Fruit fly (Drosophila melanogaster): ENCODE data around the gene CG13708.
A peak's percentile ranks its signal among the peaks of the same experiment; 100 is the strongest.

CG13708 gene

dm6 chr3L:4836353-4836752 lies 3.0 kb upstream of the CG13708 start:
- TF ChIP-seq Eip93F (GFP tag; optimal IDR thresholded peaks at IDR 0.05) = no peak
- peak; percentile 46 for TF ChIP-seq topi (GFP tag; optimal IDR thresholded peaks at IDR 0.05)
- peak; percentile 43 to 75 for TF ChIP-seq salr (GFP tag; optimal IDR thresholded peaks at IDR 0.05)
- peak; percentile 68 for TF ChIP-seq net (GFP tag; optimal IDR thresholded peaks at IDR 0.05)
- TF ChIP-seq fd59A (GFP tag; optimal IDR thresholded peaks at IDR 0.05) = peak; percentile 74
- peak; percentile 61 for TF ChIP-seq CG10631 (GFP tag; optimal IDR thresholded peaks at IDR 0.05)
- TF ChIP-seq lz (GFP tag; optimal IDR thresholded peaks at IDR 0.05) = peak; percentile 45
- TF ChIP-seq CG16779 (tag; optimal IDR thresholded peaks at IDR 0.05) = peak; percentile 67
- TF ChIP-seq CG1621 (tag; optimal IDR thresholded peaks at IDR 0.05) = peak; percentile 86
- peak; percentile 65 for TF ChIP-seq Hr4 (GFP tag; optimal IDR thresholded peaks at IDR 0.05)
- peak; percentile 67 for TF ChIP-seq CG11762 (GFP tag; optimal IDR thresholded peaks at IDR 0.05; ENCODE audit: insufficient read depth)
- TF ChIP-seq CG7368 (GFP tag; optimal IDR thresholded peaks at IDR 0.05) = peak; percentile 67
- TF ChIP-seq Sox15 (GFP tag; optimal IDR thresholded peaks at IDR 0.05) = peak; percentile 57
- TF ChIP-seq CG11294 (GFP tag; IDR thresholded peaks at IDR 0.05) = peak; percentile 17; the same call in 1 of the 2 replicates
- TF ChIP-seq ss (GFP tag; optimal IDR thresholded peaks at IDR 0.05) = peak; percentile 34 to 76
- TF ChIP-seq CG6854 (GFP tag; optimal IDR thresholded peaks at IDR 0.05) = no peak
- TF ChIP-seq CG8632 (GFP tag; optimal IDR thresholded peaks at IDR 0.05) = peak; percentile 72
- TF ChIP-seq CG3919 (GFP tag; optimal IDR thresholded peaks at IDR 0.05) = peak; percentile 78
- TF ChIP-seq achi (GFP tag; optimal IDR thresholded peaks at IDR 0.05) = peak; percentile 68
- peak; percentile 65 for TF ChIP-seq CG8119 (GFP tag; IDR thresholded peaks at IDR 0.05)
- TF ChIP-seq CG4318 (GFP tag; optimal IDR thresholded peaks at IDR 0.05) = peak; percentile 63
- no peak for TF ChIP-seq Hr38 (GFP tag; optimal IDR thresholded peaks at IDR 0.05)
- peak; percentile 87 for TF ChIP-seq Ets96B (tag; optimal IDR thresholded peaks at IDR 0.05)
- peak; percentile 58 for TF ChIP-seq CG15336 (GFP tag; IDR thresholded peaks at IDR 0.05)
- peak; percentile 57 for TF ChIP-seq cyc (GFP tag; optimal IDR thresholded peaks at IDR 0.05)
- TF ChIP-seq CG32006 (GFP tag; optimal IDR thresholded peaks at IDR 0.05) = peak; percentile 75
- TF ChIP-seq spab (GFP tag; optimal IDR thresholded peaks at IDR 0.05) = peak; percentile 76
- peak; percentile 89 for TF ChIP-seq svp (GFP tag)
- peak; percentile 86 for TF ChIP-seq pdm3 (GFP tag; optimal IDR thresholded peaks at IDR 0.05)
- peak; percentile 61 for TF ChIP-seq CG9139 (GFP tag; optimal IDR thresholded peaks at IDR 0.05)
- TF ChIP-seq CG34406 (GFP tag; optimal IDR thresholded peaks at IDR 0.05) = peak; percentile 61
- TF ChIP-seq CG6792 (GFP tag; optimal IDR thresholded peaks at IDR 0.05) = peak; percentile 76
- TF ChIP-seq CG8319 (GFP tag; optimal IDR thresholded peaks at IDR 0.05) = peak; percentile 73
- peak; percentile 83 for TF ChIP-seq CG10669 (GFP tag; optimal IDR thresholded peaks at IDR 0.05)
- peak; percentile 48; the same call in 1 of the 2 replicates for TF ChIP-seq Gug (GFP tag; IDR thresholded peaks at IDR 0.05)
- no peak for TF ChIP-seq Blimp-1 (GFP tag; optimal IDR thresholded peaks at IDR 0.05)
- TF ChIP-seq Sox102F (GFP tag; optimal IDR thresholded peaks at IDR 0.05) = no peak
- peak; percentile 55 for TF ChIP-seq CG11902 (GFP tag; optimal IDR thresholded peaks at IDR 0.05)
- TF ChIP-seq OdsH (GFP tag; optimal IDR thresholded peaks at IDR 0.05) = peak; percentile 59
- TF ChIP-seq acj6 (GFP tag; optimal IDR thresholded peaks at IDR 0.05) = peak; percentile 70
- TF ChIP-seq CG6808 (GFP tag; optimal IDR thresholded peaks at IDR 0.05) = peak; percentile 82
- TF ChIP-seq CG6276 (GFP tag; optimal IDR thresholded peaks at IDR 0.05) = peak; percentile 55
- peak; percentile 81 for TF ChIP-seq dsx (GFP tag; optimal IDR thresholded peaks at IDR 0.05; ENCODE audit: poor library complexity, severe bottlenecking)
- TF ChIP-seq eg (GFP tag; IDR thresholded peaks at IDR 0.05) = peak; percentile 72
- no peak for TF ChIP-seq vri (GFP tag; optimal IDR thresholded peaks at IDR 0.05)
- peak; percentile 84 for TF ChIP-seq CG6163 (GFP tag; IDR thresholded peaks at IDR 0.05)
- TF ChIP-seq Lpt (GFP tag; optimal IDR thresholded peaks at IDR 0.05) = peak; percentile 35
- peak; percentile 76 for TF ChIP-seq CG3032 (tag; optimal IDR thresholded peaks at IDR 0.05)
- TF ChIP-seq Smox (GFP tag; optimal IDR thresholded peaks at IDR 0.05) = peak; percentile 42
- TF ChIP-seq Ets21C (GFP tag; optimal IDR thresholded peaks at IDR 0.05) = peak; percentile 23
- peak; percentile 51 for TF ChIP-seq Met (GFP tag; optimal IDR thresholded peaks at IDR 0.05)
- TF ChIP-seq Sox14 (GFP tag; optimal IDR thresholded peaks at IDR 0.05) = peak; percentile 83
